Worm (Caenorhabditis elegans): Measurements from ENCODE around the gene C44H9.7.

DNA sequence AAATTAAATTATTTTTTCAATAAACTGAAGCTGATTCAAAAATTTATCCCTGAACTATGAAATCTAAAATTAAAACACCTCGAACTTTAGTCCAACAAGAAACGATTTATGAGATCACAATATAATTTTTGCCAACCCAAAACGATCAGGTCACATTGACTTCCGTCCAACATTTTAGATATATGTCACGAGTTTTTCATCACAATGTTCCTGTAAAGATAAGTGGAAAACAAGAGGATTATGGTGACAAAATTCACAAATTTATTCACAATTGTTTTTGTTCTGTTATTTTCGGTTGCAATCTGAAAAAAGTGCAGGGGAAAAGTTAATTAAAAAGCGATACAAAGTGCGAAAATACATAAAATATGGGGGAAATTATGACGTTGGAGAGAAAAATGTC, 38.0 kb downstream of the C44H9.7 start:
- TF ChIP-seq flt-1 (GFP tag; IDR thresholded peaks at IDR 0.05) (no peak), ztf-23 (GFP tag; IDR thresholded peaks at IDR 0.05) (no peak), cog-1 (tag; optimal IDR thresholded peaks at IDR 0.05) (no peak), ztf-29 (GFP tag; IDR thresholded peaks at IDR 0.05) (no peak), ref-1 (GFP tag; conservative IDR thresholded peaks at IDR 0.05) (no peak), T22C8.4 (GFP tag; IDR thresholded peaks at IDR 0.05) (no peak), tab-1 (GFP tag; IDR thresholded peaks at IDR 0.05) (no peak), klf-2 (GFP tag; conservative IDR thresholded peaks at IDR 0.05) (no peak)
